Worm (Caenorhabditis elegans) whole organism, L2 larva: ENCODE data around the gene lgc-38.

Source experiments
- C34F6.9 ChIP-seq: fragments of 150-350 bp; optimal IDR thresholded peaks from 2 replicates; lab custom pipeline; 2014; ENCODE audit warnings: missing biosample characterization, missing genetic modification characterization
- F13H6.1 ChIP-seq: sonication (generic microtip); optimal IDR thresholded peaks from 2 replicates; lab custom pipeline; 2016; ENCODE audit warnings: missing genetic modification characterization, missing compliant biosample characterization
- R02D3.7 ChIP-seq: fragments of 150-350 bp; optimal IDR thresholded peaks from 2 replicates; lab custom pipeline; 2014; ENCODE audit warnings: missing biosample characterization, missing genetic modification characterization
- Y55F3AM.14 ChIP-seq: fragments of 200-800 bp; sonication (Bioruptor generic); optimal IDR thresholded peaks from 2 replicates; lab custom pipeline; 2018; ENCODE audit warnings: mild to moderate bottlenecking, missing genetic modification characterization, missing compliant biosample characterization
- ZK546.5 ChIP-seq: sonication (generic microtip); optimal IDR thresholded peaks from 2 replicates; lab custom pipeline; 2017; ENCODE audit warnings: missing biosample characterization, missing genetic modification characterization
- alr-1 ChIP-seq: fragments of 150-350 bp; optimal IDR thresholded peaks from 2 replicates; lab custom pipeline; 2014; ENCODE audit warnings: missing biosample characterization, missing genetic modification characterization
- aly-2 ChIP-seq: fragments of 150-350 bp; optimal IDR thresholded peaks from 2 replicates; lab custom pipeline; 2014; ENCODE audit warnings: missing biosample characterization, missing genetic modification characterization
- ama-1 ChIP-seq: fragments of 150-350 bp; optimal IDR thresholded peaks from 2 replicates; lab custom pipeline; 2018; ENCODE audit warnings: inconsistent platforms
- blmp-1 ChIP-seq: sonication (generic microtip); optimal IDR thresholded peaks from 2 replicates; lab custom pipeline; 2017; ENCODE audit warnings: missing genetic modification characterization, mild to moderate bottlenecking, missing compliant biosample characterization, antibody characterized with exemption, moderate library complexity; ENCODE audit not compliant: insufficient read depth
- ceh-16 ChIP-seq: fragments of 150-350 bp; optimal IDR thresholded peaks from 2 replicates; lab custom pipeline; 2014; ENCODE audit warnings: missing biosample characterization, missing genetic modification characterization
- ceh-82 ChIP-seq: fragments of 150-350 bp; optimal IDR thresholded peaks from 2 replicates; lab custom pipeline; 2014; ENCODE audit warnings: missing biosample characterization, missing genetic modification characterization
- crh-2 ChIP-seq: sonication (generic microtip); optimal IDR thresholded peaks from 2 replicates; lab custom pipeline; 2017; ENCODE audit warnings: missing biosample characterization, missing genetic modification characterization
- dmd-4 ChIP-seq: sonication (generic microtip); optimal IDR thresholded peaks from 2 replicates; lab custom pipeline; 2017; ENCODE audit warnings: missing biosample characterization, missing genetic modification characterization
- egl-27 ChIP-seq: sonication (generic microtip); optimal IDR thresholded peaks from 3 replicates; lab custom pipeline; 2017; ENCODE audit warnings: missing biosample characterization, missing genetic modification reagents, missing genetic modification characterization
- elt-1 ChIP-seq: fragments of 150-350 bp; optimal IDR thresholded peaks from 2 replicates; lab custom pipeline; 2014; ENCODE audit warnings: missing biosample characterization, missing genetic modification characterization
- elt-3 ChIP-seq: sonication (generic microtip); optimal IDR thresholded peaks from 2 replicates; lab custom pipeline; 2017; ENCODE audit warnings: missing biosample characterization, missing genetic modification characterization
- fos-1 ChIP-seq: fragments of 150-350 bp; optimal IDR thresholded peaks from 2 replicates; lab custom pipeline; 2014; ENCODE audit warnings: missing biosample characterization, missing genetic modification characterization
- gmeb-1 ChIP-seq: fragments of 150-350 bp; optimal IDR thresholded peaks from 2 replicates; lab custom pipeline; 2014; ENCODE audit warnings: missing biosample characterization, missing genetic modification characterization
- lin-11 ChIP-seq: fragments of 150-350 bp; sonication (generic microtip); optimal IDR thresholded peaks from 2 replicates; lab custom pipeline; 2014; ENCODE audit warnings: missing biosample characterization, missing genetic modification characterization, inconsistent platforms, mixed read lengths
- lin-13 ChIP-seq: fragments of 150-350 bp; optimal IDR thresholded peaks from 2 replicates; lab custom pipeline; 2014; ENCODE audit warnings: missing biosample characterization, missing genetic modification reagents, missing genetic modification characterization
- lin-39 ChIP-seq: fragments of 150-350 bp; optimal IDR thresholded peaks from 2 replicates; lab custom pipeline; 2014; ENCODE audit warnings: missing biosample characterization, missing genetic modification reagents, missing genetic modification characterization
- lsy-2 ChIP-seq, 2 experiments: fragments of 150-350 bp in 1 of 2; sonication (generic microtip) in 1 of 2; optimal IDR thresholded peaks; 2 replicates each; lab custom pipeline; 2014 to 2017; ENCODE audit warnings: missing biosample characterization in 2 of 2, missing genetic modification characterization in 2 of 2
- mab-5 ChIP-seq: fragments of 150-350 bp; optimal IDR thresholded peaks from 2 replicates; lab custom pipeline; 2014; ENCODE audit warnings: missing biosample characterization, missing genetic modification characterization
- mbf-1 ChIP-seq: sonication (generic microtip); optimal IDR thresholded peaks from 2 replicates; lab custom pipeline; 2017; ENCODE audit warnings: missing biosample characterization, missing genetic modification characterization
- mdl-1 ChIP-seq, 2 experiments: fragments of 150-350 bp in 1 of 2; sonication (generic microtip) in 1 of 2; optimal IDR thresholded peaks; 2 replicates each; lab custom pipeline; 2017; ENCODE audit warnings: missing biosample characterization in 2 of 2, missing genetic modification characterization in 2 of 2
- nhr-10 ChIP-seq: sonication (generic microtip); optimal IDR thresholded peaks from 2 replicates; lab custom pipeline; 2017; ENCODE audit warnings: missing biosample characterization, missing genetic modification characterization
- nhr-11 ChIP-seq: fragments of 150-350 bp; optimal IDR thresholded peaks from 2 replicates; lab custom pipeline; 2014; ENCODE audit warnings: missing biosample characterization, missing genetic modification characterization
- nhr-12 ChIP-seq: fragments of 150-350 bp; optimal IDR thresholded peaks from 2 replicates; lab custom pipeline; 2014; ENCODE audit warnings: missing biosample characterization, missing genetic modification characterization
- nhr-129 ChIP-seq: fragments of 150-350 bp; optimal IDR thresholded peaks from 2 replicates; lab custom pipeline; 2014; ENCODE audit warnings: missing biosample characterization, missing genetic modification characterization
- nhr-21 ChIP-seq: fragments of 150-350 bp; optimal IDR thresholded peaks from 2 replicates; lab custom pipeline; 2014; ENCODE audit warnings: missing biosample characterization, missing genetic modification characterization
- nhr-23 ChIP-seq: fragments of 150-350 bp; optimal IDR thresholded peaks from 2 replicates; lab custom pipeline; 2014; ENCODE audit warnings: missing biosample characterization, missing genetic modification reagents, missing genetic modification characterization
- nhr-237 ChIP-seq: fragments of 150-350 bp; optimal IDR thresholded peaks from 2 replicates; lab custom pipeline; 2014; ENCODE audit warnings: missing biosample characterization, missing genetic modification characterization
- nhr-25 ChIP-seq: fragments of 150-350 bp; sonication (generic microtip); optimal IDR thresholded peaks from 3 replicates; lab custom pipeline; 2014; ENCODE audit warnings: missing biosample characterization, missing genetic modification characterization
- nhr-6 ChIP-seq: fragments of 150-350 bp; optimal IDR thresholded peaks from 2 replicates; lab custom pipeline; 2014; ENCODE audit warnings: missing biosample characterization, missing genetic modification characterization
- nhr-77 ChIP-seq: fragments of 150-350 bp; optimal IDR thresholded peaks from 2 replicates; lab custom pipeline; 2014; ENCODE audit warnings: missing biosample characterization, missing genetic modification characterization
- peb-1 ChIP-seq: fragments of 150-350 bp; optimal IDR thresholded peaks from 2 replicates; lab custom pipeline; 2014; ENCODE audit warnings: missing biosample characterization, missing genetic modification characterization
- sem-4 ChIP-seq: fragments of 150-350 bp; optimal IDR thresholded peaks from 2 replicates; lab custom pipeline; 2014; ENCODE audit warnings: missing biosample characterization, missing genetic modification reagents, missing genetic modification characterization
- skn-1 ChIP-seq: sonication (generic microtip); optimal IDR thresholded peaks from 2 replicates; lab custom pipeline; 2017; ENCODE audit warnings: missing biosample characterization, missing genetic modification characterization
- sma-3 ChIP-seq: sonication (generic microtip); optimal IDR thresholded peaks from 2 replicates; lab custom pipeline; 2016; ENCODE audit warnings: missing genetic modification reagents, missing genetic modification characterization, missing compliant biosample characterization
- sma-9 ChIP-seq, 2 experiments: fragments of 150-350 bp in 1 of 2; sonication (generic microtip) in 1 of 2; optimal IDR thresholded peaks; 2 replicates each; lab custom pipeline; 2014 to 2016; ENCODE audit warnings: missing genetic modification characterization in 2 of 2, mild to moderate bottlenecking in 1 of 2, missing biosample characterization in 1 of 2, missing compliant biosample characterization in 1 of 2, missing genetic modification reagents in 1 of 2, moderate library complexity in 1 of 2
- snpc-4 ChIP-seq: fragments of 150-350 bp; optimal IDR thresholded peaks from 2 replicates; lab custom pipeline; 2014; ENCODE audit warnings: missing biosample characterization, missing genetic modification characterization
- unc-39 ChIP-seq: fragments of 150-350 bp; optimal IDR thresholded peaks from 2 replicates; lab custom pipeline; 2014; ENCODE audit warnings: missing biosample characterization, missing genetic modification characterization
- unc-55 ChIP-seq: fragments of 150-350 bp; sonication (generic microtip); optimal IDR thresholded peaks from 3 replicates; lab custom pipeline; 2014; ENCODE audit warnings: missing biosample characterization, missing genetic modification reagents, missing genetic modification characterization
- unc-62 ChIP-seq: fragments of 150-350 bp; optimal IDR thresholded peaks from 2 replicates; lab custom pipeline; 2014; ENCODE audit warnings: missing biosample characterization, missing genetic modification reagents, missing genetic modification characterization
- zag-1 ChIP-seq: fragments of 150-350 bp; optimal IDR thresholded peaks from 2 replicates; lab custom pipeline; 2014; ENCODE audit warnings: missing biosample characterization, missing genetic modification characterization
- ztf-1 ChIP-seq: fragments of 200-800 bp; sonication (Bioruptor generic); conservative IDR thresholded peaks from 2 replicates; pipeline ENCODE4 v1.3.6; 2022; ENCODE audit warnings: missing genetic modification characterization, missing compliant biosample characterization
- ztf-11 ChIP-seq: sonication (generic microtip); optimal IDR thresholded peaks from 2 replicates; lab custom pipeline; 2017; ENCODE audit warnings: missing biosample characterization, missing genetic modification characterization
- ztf-4 ChIP-seq: fragments of 150-350 bp; optimal IDR thresholded peaks from 2 replicates; lab custom pipeline; 2014; ENCODE audit warnings: missing biosample characterization, missing genetic modification characterization

Gene lgc-38

ce11 chrIII:7068520-7069113 is 59.7 kb downstream of the lgc-38 start, which contains the start of the genes ubc-18 and R01H2.8:
Gene ubc-18, minus strand, starts transcription at chrIII:7068570.
Gene R01H2.8, plus strand, starts transcription at chrIII:7069063.
- TF ChIP-seq nhr-10 (tag; lab: Kevin White, UChicago) (no peak), alr-1 (tag; lab: Kevin White, UChicago) (no peak), elt-3 (tag; lab: Kevin White, UChicago) (no peak), nhr-6 (tag; lab: Kevin White, UChicago) (no peak), dmd-4 (no peak), mdl-1 (tag; optimal IDR thresholded peaks at IDR 0.05; lab: Kevin White, UChicago) (no peak), ceh-16 (no peak), unc-62 (GFP tag; lab: Kevin White, UChicago) (no peak), mab-5 (tag; lab: Kevin White, UChicago) (no peak), ceh-82 (no peak), blmp-1 (tag; lab: Kevin White, UChicago) (no peak), C34F6.9 (tag; lab: Kevin White, UChicago) (peak; percentile 65), lsy-2 (tag; optimal IDR thresholded peaks at IDR 0.05; lab: Kevin White, UChicago) (peak in 1 of 2 experiments; percentile 68), nhr-11 (no peak), nhr-129 (peak; percentile 68), skn-1 (no peak), peb-1 (tag; lab: Kevin White, UChicago) (no peak), ztf-11 (tag; lab: Kevin White, UChicago) (no peak), nhr-23 (tag; lab: Kevin White, UChicago) (no peak), gmeb-1 (tag; lab: Kevin White, UChicago) (peak; percentile 88), ztf-1 (GFP tag; lab: Robert Waterston, UW) (no peak), nhr-12 (no peak), R02D3.7 (no peak), zag-1 (tag; lab: Kevin White, UChicago) (no peak), fos-1 (tag; lab: Kevin White, UChicago) (no peak), unc-39 (no peak), nhr-25 (tag; lab: Kevin White, UChicago) (no peak), ZK546.5 (no peak), nhr-77 (tag; lab: Kevin White, UChicago) (no peak), nhr-21 (tag; lab: Kevin White, UChicago) (no peak), crh-2 (peak; percentile 41), nhr-237 (tag; lab: Kevin White, UChicago) (no peak), Y55F3AM.14 (GFP tag; lab: Kevin White, UChicago) (no peak), lin-13 (no peak), ztf-4 (tag; lab: Kevin White, UChicago) (no peak), unc-55 (peak; percentile 56), snpc-4 (tag; lab: Kevin White, UChicago) (no peak), elt-1 (tag; lab: Kevin White, UChicago) (no peak), sma-3 (GFP tag; lab: Kevin White, UChicago) (no peak), sma-9 (GFP tag; optimal IDR thresholded peaks at IDR 0.05; lab: Kevin White, UChicago) (peak; percentile 6), sma-9 (tag; optimal IDR thresholded peaks at IDR 0.05; lab: Kevin White, UChicago) (no peak), lin-11 (no peak), lin-39 (tag; lab: Kevin White, UChicago) (no peak), egl-27 (tag; lab: Kevin White, UChicago) (peak; percentile 17), F13H6.1 (no peak), mbf-1 (tag; lab: Kevin White, UChicago) (no peak), ama-1 (lab: Kevin White, UChicago) (no peak), aly-2 (tag; lab: Kevin White, UChicago) (no peak), sem-4 (tag; lab: Kevin White, UChicago) (no peak)
- TF ChIP-seq, all 48 proteins: peak for 8
